Worm (Caenorhabditis elegans) whole organism, young adult: ENCODE measurements around the gene npr-5.

Experiments
- K11D2.4 ChIP-seq: fragments of 200-800 bp; sonication (Bioruptor generic); IDR thresholded peaks from 2 replicates; pipeline ENCODE4 v1.3.6; 2022; ENCODE audit warnings: missing genetic modification reagents, missing genetic modification characterization, missing compliant biosample characterization
- Y53F4B.3 ChIP-seq: fragments of 200-800 bp; sonication (Bioruptor generic); IDR thresholded peaks from 2 replicates; pipeline ENCODE4 v1.3.6; 2022; ENCODE audit warnings: missing genetic modification reagents, missing genetic modification characterization, missing compliant biosample characterization
- Y95B8A.8 ChIP-seq: fragments of 200-800 bp; sonication (Bioruptor generic); IDR thresholded peaks from 2 replicates; pipeline ENCODE4 v1.3.6; 2022; ENCODE audit warnings: missing genetic modification reagents, missing genetic modification characterization, missing compliant biosample characterization
- akir-1 ChIP-seq: fragments of 200-800 bp; sonication (Bioruptor generic); optimal IDR thresholded peaks from 2 replicates; lab custom pipeline; 2018; ENCODE audit warnings: mild to moderate bottlenecking, missing genetic modification characterization, moderate library complexity, missing compliant biosample characterization
- mxl-1 ChIP-seq: sonication (generic microtip); optimal IDR thresholded peaks from 2 replicates; lab custom pipeline; 2016; ENCODE audit warnings: missing genetic modification characterization, missing compliant biosample characterization
- pha-4 ChIP-seq: fragments of 150-350 bp; sonication (generic microtip); optimal IDR thresholded peaks from 2 replicates; lab custom pipeline; 2014; ENCODE audit warnings: missing biosample characterization, missing genetic modification reagents, missing genetic modification characterization
- unc-130 ChIP-seq: sonication (generic microtip); optimal IDR thresholded peaks from 2 replicates; lab custom pipeline; 2016; ENCODE audit warnings: missing genetic modification reagents, missing genetic modification characterization, missing compliant biosample characterization

DNA sequence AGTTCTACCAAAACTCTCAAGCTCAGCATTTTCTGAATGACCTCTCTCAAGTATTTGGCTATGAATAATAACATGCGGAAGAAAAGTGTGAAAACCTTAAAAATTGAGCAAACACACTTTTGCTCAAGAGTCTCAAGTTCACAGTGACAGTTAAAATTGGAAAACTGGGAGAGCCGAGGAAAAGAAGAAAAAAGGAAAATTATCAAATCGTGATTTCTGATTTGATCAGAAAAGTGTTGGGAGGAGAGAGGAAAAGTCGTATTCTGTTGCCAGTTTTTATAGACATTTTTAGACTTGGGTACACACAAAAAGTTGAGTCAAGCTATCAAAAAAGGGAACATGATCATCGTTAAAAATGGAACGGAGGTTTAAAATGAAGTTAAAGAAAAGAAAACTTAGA lies 49.7 kb upstream of the npr-5 start:
- TF ChIP-seq K11D2.4 (GFP tag; lab: Robert Waterston, UW) (no peak), mxl-1 (tag; lab: Kevin White, UChicago) (no peak), unc-130 (no peak), pha-4 (tag; lab: Kevin White, UChicago) (no peak), Y53F4B.3 (GFP tag; lab: Robert Waterston, UW) (no peak), Y95B8A.8 (GFP tag; lab: Robert Waterston, UW) (no peak), akir-1 (no peak)
